Worm (Caenorhabditis elegans) whole organism, early embryonic: ENCODE measurements around the gene nex-1.

ENCODE experiments used
- B0310.2 ChIP-seq: sonication (generic microtip); optimal IDR thresholded peaks from 2 replicates; lab custom pipeline; 2016; ENCODE audit warnings: mild to moderate bottlenecking, missing genetic modification characterization, missing compliant biosample characterization
- F13C5.2 ChIP-seq: sonication (generic microtip); optimal IDR thresholded peaks from 2 replicates; lab custom pipeline; 2017; ENCODE audit warnings: mild to moderate bottlenecking, missing genetic modification characterization, inconsistent platforms, missing compliant biosample characterization
- aly-1 ChIP-seq: sonication (generic microtip); optimal IDR thresholded peaks from 2 replicates; lab custom pipeline; 2016; ENCODE audit warnings: missing genetic modification characterization, missing compliant biosample characterization
- ama-1 ChIP-seq: fragments of 150-350 bp; optimal IDR thresholded peaks from 2 replicates; lab custom pipeline; 2014
- ceh-13 ChIP-seq: fragments of 200-800 bp; sonication (Bioruptor generic); optimal IDR thresholded peaks from 2 replicates; lab custom pipeline; 2018; ENCODE audit warnings: mild to moderate bottlenecking, missing genetic modification characterization, missing compliant biosample characterization
- ceh-36 ChIP-seq: sonication (generic microtip); optimal IDR thresholded peaks from 2 replicates; lab custom pipeline; 2016; ENCODE audit warnings: missing genetic modification characterization, inconsistent platforms, missing compliant biosample characterization
- ets-7 ChIP-seq: sonication (generic microtip); optimal IDR thresholded peaks from 2 replicates; lab custom pipeline; 2016; ENCODE audit warnings: missing genotype, missing genetic modification characterization, missing compliant biosample characterization
- flt-1 ChIP-seq: fragments of 200-800 bp; sonication (Bioruptor generic); IDR thresholded peaks from 2 replicates; pipeline ENCODE4 v1.3.6; 2022; ENCODE audit warnings: missing genetic modification characterization, missing compliant biosample characterization
- hmbx-1 ChIP-seq: sonication (generic microtip); optimal IDR thresholded peaks from 2 replicates; lab custom pipeline; 2016; ENCODE audit warnings: mild to moderate bottlenecking, missing genetic modification characterization, missing compliant biosample characterization
- hmg-4 ChIP-seq: fragments of 200-800 bp; sonication (Bioruptor generic); optimal IDR thresholded peaks from 2 replicates; lab custom pipeline; 2018; ENCODE audit warnings: mild to moderate bottlenecking, missing genetic modification characterization, missing compliant biosample characterization
- hnd-1 ChIP-seq: sonication (generic microtip); optimal IDR thresholded peaks from 2 replicates; lab custom pipeline; 2016; ENCODE audit warnings: missing genetic modification characterization, missing compliant biosample characterization
- pes-1 ChIP-seq: fragments of 200-800 bp; sonication (Bioruptor generic); IDR thresholded peaks from 2 replicates; pipeline ENCODE4 v1.3.6; 2022; ENCODE audit warnings: missing genetic modification reagents, missing genetic modification characterization, missing compliant biosample characterization
- scrt-1 ChIP-seq: fragments of 200-800 bp; sonication (Bioruptor generic); IDR thresholded peaks from 2 replicates; pipeline ENCODE4 v1.3.6; 2022; ENCODE audit warnings: missing genetic modification characterization, missing compliant biosample characterization
- sea-1 ChIP-seq: fragments of 200-800 bp; sonication (Bioruptor generic); conservative IDR thresholded peaks from 2 replicates; pipeline ENCODE4 v1.3.6; 2022; ENCODE audit warnings: missing genetic modification characterization, missing compliant biosample characterization
- tbx-11 ChIP-seq: fragments of 200-800 bp; sonication (Bioruptor generic); IDR thresholded peaks from 2 replicates; pipeline ENCODE4 v1.3.6; 2022; ENCODE audit warnings: missing genetic modification characterization, missing compliant biosample characterization
- tbx-37 ChIP-seq: fragments of 200-800 bp; sonication (Bioruptor generic); conservative IDR thresholded peaks from 2 replicates; pipeline ENCODE4 v1.3.6; 2022; ENCODE audit warnings: missing genetic modification reagents, missing genetic modification characterization, missing compliant biosample characterization
- tra-4 ChIP-seq: sonication (generic microtip); optimal IDR thresholded peaks from 2 replicates; lab custom pipeline; 2017; ENCODE audit warnings: missing genetic modification characterization, missing compliant biosample characterization

The nex-1 gene

DNA sequence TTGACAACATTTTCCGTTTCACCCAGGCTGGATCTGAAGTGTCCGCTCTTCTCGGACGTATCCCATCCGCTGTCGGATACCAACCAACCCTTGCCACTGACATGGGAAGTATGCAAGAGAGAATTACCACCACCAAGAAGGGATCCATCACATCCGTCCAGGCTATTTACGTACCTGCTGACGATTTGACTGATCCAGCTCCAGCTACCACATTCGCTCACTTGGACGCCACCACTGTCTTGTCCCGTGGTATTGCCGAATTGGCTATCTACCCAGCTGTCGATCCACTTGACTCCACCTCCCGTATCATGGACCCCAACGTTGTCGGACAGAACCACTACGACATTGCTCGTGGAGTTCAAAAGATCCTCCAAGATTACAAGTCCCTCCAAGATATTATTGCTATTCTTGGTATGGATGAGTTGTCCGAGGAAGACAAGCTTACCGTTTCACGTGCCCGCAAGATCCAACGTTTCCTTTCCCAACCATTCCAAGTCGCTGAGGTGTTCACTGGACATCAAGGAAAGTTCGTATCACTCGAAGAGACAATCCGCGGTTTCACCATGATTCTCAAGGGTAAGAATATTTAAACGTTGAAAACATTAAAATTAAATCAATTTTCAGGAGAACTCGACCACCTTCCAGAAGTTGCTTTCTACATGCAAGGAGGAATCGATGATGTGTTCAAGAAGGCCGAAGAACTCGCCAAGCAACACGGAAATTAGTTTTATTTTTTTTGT is 4.3 kb downstream of the nex-1 start:
- TF ChIP-seq hmbx-1 (tag; lab: Kevin White, UChicago): no peak
- no peak for TF ChIP-seq pes-1
- no peak for TF ChIP-seq ceh-36 (tag; lab: Kevin White, UChicago)
- TF ChIP-seq hnd-1 (tag; lab: Kevin White, UChicago): no peak
- no peak for TF ChIP-seq sea-1 (GFP tag; lab: Robert Waterston, UW)
- TF ChIP-seq ceh-13: no peak
- TF ChIP-seq hmg-4 (GFP tag; lab: Kevin White, UChicago): no peak
- TF ChIP-seq scrt-1 (GFP tag; lab: Robert Waterston, UW): no peak
- no peak for TF ChIP-seq F13C5.2 (tag; lab: Kevin White, UChicago)
- TF ChIP-seq ets-7 (tag; lab: Kevin White, UChicago): no peak
- no peak for TF ChIP-seq flt-1
- TF ChIP-seq tbx-11: no peak

DNA sequence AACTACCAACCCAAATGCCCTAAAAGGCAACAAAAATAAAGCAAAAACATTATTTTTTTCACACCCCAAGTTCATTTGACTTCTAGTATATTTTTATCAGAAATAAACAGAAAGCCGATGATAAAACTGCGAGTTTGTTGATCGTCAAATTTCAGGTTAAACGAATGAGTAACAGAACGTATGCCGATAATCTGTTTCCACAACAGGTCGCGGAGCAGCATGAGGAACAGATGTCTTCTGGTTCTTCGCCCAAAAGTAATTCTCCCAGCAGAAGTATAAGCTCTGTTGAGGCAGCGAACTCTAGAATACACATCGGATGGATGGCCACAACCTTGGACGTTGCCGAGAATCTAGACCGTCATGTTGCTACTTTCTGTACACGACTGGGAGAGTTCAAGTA is 5.0 kb downstream of the nex-1 start, which contains the start of gene prmt-5:
prmt-5 (plus strand) TSS at position 141 of the 400 bp plus-strand sequence.
- TF ChIP-seq flt-1: no peak
- TF ChIP-seq B0310.2 (tag; lab: Kevin White, UChicago): no peak
- no peak for TF ChIP-seq sea-1 (GFP tag; lab: Robert Waterston, UW)
- no peak for TF ChIP-seq ama-1 (lab: Kevin White, UChicago)
- TF ChIP-seq ceh-13: no peak
- no peak for TF ChIP-seq pes-1
- no peak for TF ChIP-seq hmg-4 (GFP tag; lab: Kevin White, UChicago)
- TF ChIP-seq tbx-37 (GFP tag; lab: Robert Waterston, UW): no peak
- no peak for TF ChIP-seq ets-7 (tag; lab: Kevin White, UChicago)
- TF ChIP-seq aly-1 (tag; lab: Kevin White, UChicago): no peak
- TF ChIP-seq tbx-11: no peak
- TF ChIP-seq scrt-1 (GFP tag; lab: Robert Waterston, UW): no peak

ce11 chrIII:5233140-5233539 is 7.7 kb downstream of the nex-1 start:
- TF ChIP-seq B0310.2 (tag; lab: Kevin White, UChicago) (no peak), hnd-1 (tag; lab: Kevin White, UChicago) (no peak), aly-1 (tag; lab: Kevin White, UChicago) (no peak), ets-7 (tag; lab: Kevin White, UChicago) (no peak), tbx-37 (GFP tag; lab: Robert Waterston, UW) (no peak), hmg-4 (GFP tag; lab: Kevin White, UChicago) (no peak), tbx-11 (no peak), F13C5.2 (tag; lab: Kevin White, UChicago) (no peak), scrt-1 (GFP tag; lab: Robert Waterston, UW) (no peak), ceh-13 (no peak), pes-1 (no peak), hmbx-1 (tag; lab: Kevin White, UChicago) (no peak), tra-4 (tag; lab: Kevin White, UChicago) (no peak), ceh-36 (tag; lab: Kevin White, UChicago) (no peak), flt-1 (no peak), ama-1 (lab: Kevin White, UChicago) (no peak)

ce11 chrIII:5234312-5234711 is 8.9 kb downstream of the nex-1 start, which contains the start of gene mrps-26:
Gene mrps-26, plus strand, starts transcription at chrIII:5234612.
- no peak for TF ChIP-seq ceh-13

DNA sequence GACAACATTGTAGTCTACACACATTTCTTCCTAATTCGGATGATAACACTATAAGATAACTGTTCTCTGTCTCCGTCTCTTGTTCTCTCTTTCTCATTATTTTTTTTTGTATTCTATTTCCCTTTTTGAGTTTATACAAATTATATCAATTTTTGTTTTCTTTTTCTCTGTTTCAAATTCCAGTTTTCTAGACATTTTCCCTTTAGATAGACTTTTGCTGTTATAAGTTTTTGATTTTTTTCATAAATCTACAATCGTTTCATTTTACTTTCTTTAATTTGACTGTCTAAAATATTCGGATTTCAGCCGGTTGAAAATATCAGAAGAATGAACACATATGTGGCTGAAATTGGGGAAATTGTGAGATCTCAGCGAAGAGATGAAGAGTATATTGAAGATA is 10.7 kb downstream of the nex-1 start, which contains the start of gene prx-10:
prx-10 (plus strand) TSS at position 301 of the 400 bp plus-strand sequence.
- TF ChIP-seq tra-4 (tag; lab: Kevin White, UChicago): no peak
- no peak for TF ChIP-seq ceh-36 (tag; lab: Kevin White, UChicago)

ce11 chrIII:5241854-5242253 is 16.4 kb downstream of the nex-1 start:
- TF ChIP-seq scrt-1 (GFP tag; lab: Robert Waterston, UW) (no peak), tbx-37 (GFP tag; lab: Robert Waterston, UW) (no peak), ceh-13 (no peak), hnd-1 (tag; lab: Kevin White, UChicago) (no peak), hmg-4 (GFP tag; lab: Kevin White, UChicago) (no peak), tbx-11 (no peak), pes-1 (no peak), flt-1 (no peak), ama-1 (lab: Kevin White, UChicago) (no peak), aly-1 (tag; lab: Kevin White, UChicago) (no peak), F13C5.2 (tag; lab: Kevin White, UChicago) (no peak)

DNA sequence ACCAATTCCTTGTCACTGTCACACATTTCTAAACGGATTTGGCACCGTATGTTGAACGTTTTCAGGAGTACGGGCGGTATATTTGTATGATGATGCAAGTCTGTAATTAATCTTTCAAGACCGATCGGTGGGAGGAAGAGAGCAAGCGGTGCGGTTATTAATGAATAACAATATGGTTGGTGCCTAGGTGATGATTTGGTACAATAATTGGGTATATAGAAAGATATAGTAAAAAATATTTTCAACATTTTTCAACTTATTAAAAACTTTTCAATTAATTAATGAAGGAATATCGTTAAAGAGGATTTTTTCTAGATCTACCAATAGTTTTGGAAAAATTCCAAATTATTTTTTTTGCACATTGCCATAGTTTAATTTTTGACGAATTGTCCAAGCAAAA is 19.1 kb downstream of the nex-1 start, which contains the start of gene cnd-1:
cnd-1 (minus strand) TSS at position 101 of the 400 bp plus-strand sequence.
- TF ChIP-seq F13C5.2 (tag; lab: Kevin White, UChicago) (no peak), tbx-37 (GFP tag; lab: Robert Waterston, UW) (no peak), hmbx-1 (tag; lab: Kevin White, UChicago) (no peak), hmg-4 (GFP tag; lab: Kevin White, UChicago) (no peak), ets-7 (tag; lab: Kevin White, UChicago) (no peak), hnd-1 (tag; lab: Kevin White, UChicago) (no peak), aly-1 (tag; lab: Kevin White, UChicago) (no peak), tra-4 (tag; lab: Kevin White, UChicago) (no peak), flt-1 (no peak), B0310.2 (tag; lab: Kevin White, UChicago) (no peak), tbx-11 (no peak), ama-1 (lab: Kevin White, UChicago) (no peak), sea-1 (GFP tag; lab: Robert Waterston, UW) (no peak), ceh-36 (tag; lab: Kevin White, UChicago) (no peak), pes-1 (no peak), ceh-13 (no peak), scrt-1 (GFP tag; lab: Robert Waterston, UW) (no peak)
